Worm (Caenorhabditis elegans) whole organism, early embryonic: ENCODE data around the gene grl-10.

Experiments
- B0310.2 ChIP-seq: sonication (generic microtip); optimal IDR thresholded peaks from 2 replicates; lab custom pipeline; 2016; ENCODE audit warnings: mild to moderate bottlenecking, missing genetic modification characterization, missing compliant biosample characterization
- F13C5.2 ChIP-seq: sonication (generic microtip); optimal IDR thresholded peaks from 2 replicates; lab custom pipeline; 2017; ENCODE audit warnings: mild to moderate bottlenecking, missing genetic modification characterization, inconsistent platforms, missing compliant biosample characterization
- aly-1 ChIP-seq: sonication (generic microtip); optimal IDR thresholded peaks from 2 replicates; lab custom pipeline; 2016; ENCODE audit warnings: missing genetic modification characterization, missing compliant biosample characterization
- ama-1 ChIP-seq: fragments of 150-350 bp; optimal IDR thresholded peaks from 2 replicates; lab custom pipeline; 2014
- ceh-13 ChIP-seq: fragments of 200-800 bp; sonication (Bioruptor generic); optimal IDR thresholded peaks from 2 replicates; lab custom pipeline; 2018; ENCODE audit warnings: mild to moderate bottlenecking, missing genetic modification characterization, missing compliant biosample characterization
- ets-7 ChIP-seq: sonication (generic microtip); optimal IDR thresholded peaks from 2 replicates; lab custom pipeline; 2016; ENCODE audit warnings: missing genotype, missing genetic modification characterization, missing compliant biosample characterization
- hnd-1 ChIP-seq: sonication (generic microtip); optimal IDR thresholded peaks from 2 replicates; lab custom pipeline; 2016; ENCODE audit warnings: missing genetic modification characterization, missing compliant biosample characterization
- pes-1 ChIP-seq: fragments of 200-800 bp; sonication (Bioruptor generic); IDR thresholded peaks from 2 replicates; pipeline ENCODE4 v1.3.6; 2022; ENCODE audit warnings: missing genetic modification reagents, missing genetic modification characterization, missing compliant biosample characterization
- sea-1 ChIP-seq: fragments of 200-800 bp; sonication (Bioruptor generic); conservative IDR thresholded peaks from 2 replicates; pipeline ENCODE4 v1.3.6; 2022; ENCODE audit warnings: missing genetic modification characterization, missing compliant biosample characterization
- tbx-11 ChIP-seq: fragments of 200-800 bp; sonication (Bioruptor generic); IDR thresholded peaks from 2 replicates; pipeline ENCODE4 v1.3.6; 2022; ENCODE audit warnings: missing genetic modification characterization, missing compliant biosample characterization
- tbx-37 ChIP-seq: fragments of 200-800 bp; sonication (Bioruptor generic); conservative IDR thresholded peaks from 2 replicates; pipeline ENCODE4 v1.3.6; 2022; ENCODE audit warnings: missing genetic modification reagents, missing genetic modification characterization, missing compliant biosample characterization

DNA sequence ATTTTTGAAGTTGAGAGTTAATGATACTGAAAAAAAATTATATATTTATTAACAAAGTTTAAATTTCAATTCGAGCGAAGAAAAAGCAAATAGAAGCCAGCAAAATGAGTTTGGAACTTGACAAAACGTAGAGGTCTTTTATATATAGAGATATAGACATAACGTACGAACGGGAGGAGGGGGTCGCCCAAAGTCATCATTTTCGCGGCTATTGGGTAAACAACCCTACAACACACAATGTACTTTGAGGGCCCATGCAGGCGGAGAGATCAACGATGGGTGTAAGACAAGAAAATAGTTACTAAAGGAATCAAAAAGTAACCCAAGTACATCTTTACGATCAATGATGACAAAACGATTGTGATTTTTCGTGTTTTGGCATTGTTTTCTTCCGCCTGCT is 37.4 kb downstream of the grl-10 start, which contains the start of gene ZK742.4:
- TF ChIP-seq tbx-11 (GFP tag; lab: Robert Waterston, UW) = no peak
- no peak for TF ChIP-seq ama-1 (lab: Kevin White, UChicago)
- no peak for TF ChIP-seq pes-1 (GFP tag; lab: Robert Waterston, UW)
- no peak for TF ChIP-seq aly-1 (tag; lab: Kevin White, UChicago)
- TF ChIP-seq hnd-1 (tag; lab: Kevin White, UChicago) = no peak
- TF ChIP-seq sea-1 (GFP tag; lab: Robert Waterston, UW) = no peak
- TF ChIP-seq ceh-13 (GFP tag; lab: Kevin White, UChicago) = no peak
- no peak for TF ChIP-seq ets-7 (tag; lab: Kevin White, UChicago)
- TF ChIP-seq B0310.2 (tag; lab: Kevin White, UChicago) = no peak
- TF ChIP-seq F13C5.2 = no peak
- TF ChIP-seq tbx-37 = no peak
